Fruit fly (Drosophila melanogaster) whole organism, embryonic: ENCODE results near the gene bora.

ENCODE experiments used
- Atf3 ChIP-seq: fragments of 200-800 bp; sonication (Bioruptor generic); optimal IDR thresholded peaks from 3 replicates; lab custom pipeline; 2016; ENCODE audit warnings: missing biosample characterization, missing genetic modification characterization
- Atf6 ChIP-seq: fragments of 200-800 bp; sonication (Bioruptor generic); IDR thresholded peaks from 2 replicates; pipeline ENCODE4 v1.3.6; 2022; ENCODE audit warnings: missing biosample characterization, missing genetic modification characterization
- Bgb ChIP-seq: fragments of 200-800 bp; sonication (Bioruptor generic); IDR thresholded peaks from 2 replicates; pipeline ENCODE4 v1.3.6; 2022; ENCODE audit warnings: missing biosample characterization, missing genetic modification characterization; ENCODE audit not compliant: partially characterized antibody
- CG15011 ChIP-seq: fragments of 200-800 bp; sonication (Bioruptor generic); optimal IDR thresholded peaks from 3 replicates; lab custom pipeline; 2018; ENCODE audit warnings: missing biosample characterization, mild to moderate bottlenecking, missing genetic modification characterization
- CG15696 ChIP-seq: fragments of 200-800 bp; sonication (Bioruptor generic); optimal IDR thresholded peaks from 2 replicates; lab custom pipeline; 2019; ENCODE audit warnings: missing biosample characterization, mild to moderate bottlenecking, missing genetic modification characterization, moderate library complexity
- CG4424 ChIP-seq: fragments of 200-800 bp; sonication (Bioruptor generic); optimal IDR thresholded peaks from 3 replicates; lab custom pipeline; 2016; ENCODE audit warnings: missing biosample characterization, missing genetic modification characterization
- Dbx ChIP-seq: fragments of 200-800 bp; sonication (Bioruptor generic); IDR thresholded peaks from 3 replicates; pipeline ENCODE4 v1.3.6; 2022; ENCODE audit warnings: missing biosample characterization, missing genetic modification characterization
- Kr ChIP-seq: fragments of 200-800 bp; sonication (Bioruptor generic); optimal IDR thresholded peaks from 2 replicates; lab custom pipeline; 2017; ENCODE audit warnings: missing biosample characterization, mild to moderate bottlenecking, missing genetic modification characterization
- ap ChIP-seq: fragments of 200-800 bp; sonication (Bioruptor generic); IDR thresholded peaks from 2 replicates; pipeline ENCODE4 v1.3.6; 2022; ENCODE audit warnings: missing biosample characterization, missing genetic modification characterization
- kay ChIP-seq: fragments of 200-800 bp; sonication (Bioruptor generic); optimal IDR thresholded peaks from 2 replicates; lab custom pipeline; 2016; ENCODE audit warnings: missing biosample characterization, missing genetic modification characterization
- pnt ChIP-seq: fragments of 200-800 bp; sonication (Bioruptor generic); optimal IDR thresholded peaks from 3 replicates; lab custom pipeline; 2016; ENCODE audit warnings: missing biosample characterization, missing genetic modification characterization
- rib ChIP-seq: fragments of 200-800 bp; sonication (Bioruptor generic); IDR thresholded peaks from 2 replicates; pipeline ENCODE4 v1.3.6; 2022; ENCODE audit warnings: missing biosample characterization, missing genetic modification characterization

- TF ChIP-seq Kr (GFP tag; lab: Kevin White, UChicago), result no peak
- no peak for TF ChIP-seq ap
- no peak for TF ChIP-seq kay (GFP tag; lab: Kevin White, UChicago)
- no peak for TF ChIP-seq Atf3 (GFP tag; lab: Kevin White, UChicago)
- no peak for TF ChIP-seq CG4424 (GFP tag; lab: Kevin White, UChicago)
- TF ChIP-seq CG15696 (tag; lab: Kevin White, UChicago), result no peak
- no peak for TF ChIP-seq rib
- TF ChIP-seq Atf6 (GFP tag; lab: Robert Waterston, UW), result no peak
- TF ChIP-seq pnt (GFP tag; lab: Kevin White, UChicago), result no peak
- TF ChIP-seq Bgb (GFP tag; lab: Robert Waterston, UW), result no peak
- no peak for TF ChIP-seq Dbx (GFP tag; lab: Robert Waterston, UW)
- no peak for TF ChIP-seq CG15011 (GFP tag; lab: Kevin White, UChicago)
Observed at dm6 chr3L:18636782-18637181, 14.3 kb downstream of the bora start.
